Worm (Caenorhabditis elegans): ENCODE data around the gene F53A10.2.
A peak's percentile ranks its signal among the peaks of the same experiment; 100 is the strongest.

F53A10.2 gene

ce11 chrII:1242475-1242874 lies 45.3 kb downstream of the F53A10.2 start (continued):
- TF ChIP-seq nhr-76 (tag; optimal IDR thresholded peaks at IDR 0.05) (no peak), ama-1 (optimal IDR thresholded peaks at IDR 0.05) (no peak)

- no peak for TF ChIP-seq lsy-2 (tag; optimal IDR thresholded peaks at IDR 0.05)
- peak; percentile 92 for TF ChIP-seq blmp-1 (tag; optimal IDR thresholded peaks at IDR 0.05)
- TF ChIP-seq nhr-85 (tag) = peak; percentile 10
Observed at ce11 chrII:1244420-1244959, 47.3 kb downstream of the F53A10.2 start.

ce11 chrII:1245783-1246182 lies 48.6 kb downstream of the F53A10.2 start:
- TF ChIP-seq sup-37 (GFP tag; optimal IDR thresholded peaks at IDR 0.05) = no peak
- TF ChIP-seq lin-39 (tag; optimal IDR thresholded peaks at IDR 0.05) = no peak
- TF ChIP-seq nhr-76 (tag; optimal IDR thresholded peaks at IDR 0.05) = no peak
- TF ChIP-seq sptf-1 (tag; optimal IDR thresholded peaks at IDR 0.05) = no peak
- no peak for TF ChIP-seq fkh-4 (tag; optimal IDR thresholded peaks at IDR 0.05; ENCODE audit: borderline replicate concordance)
- no peak for TF ChIP-seq elt-2 (tag; optimal IDR thresholded peaks at IDR 0.05)
- peak; percentile 55 for TF ChIP-seq nhr-85 (tag)
- no peak for TF ChIP-seq aha-1 (tag; optimal IDR thresholded peaks at IDR 0.05)
- TF ChIP-seq pqm-1 (tag; optimal IDR thresholded peaks at IDR 0.05) = no peak
- TF ChIP-seq lin-14 (GFP tag; optimal IDR thresholded peaks at IDR 0.05) = peak; percentile 2
- TF ChIP-seq xbp-1 (tag; optimal IDR thresholded peaks at IDR 0.05) = no peak

ce11 chrII:1246855-1247259 lies 49.7 kb downstream of the F53A10.2 start:
- TF ChIP-seq xbp-1 (tag; optimal IDR thresholded peaks at IDR 0.05) = peak; percentile 41
- TF ChIP-seq dpl-1 (GFP tag; optimal IDR thresholded peaks at IDR 0.05) = peak in 2 of 3 experiments; percentile 10 to 13
- peak; percentile 84 for TF ChIP-seq nhr-71 (tag; optimal IDR thresholded peaks at IDR 0.05)
- TF ChIP-seq unc-86 (tag; optimal IDR thresholded peaks at IDR 0.05) = peak; percentile 70
- peak; percentile 64 for TF ChIP-seq fkh-8 (tag; optimal IDR thresholded peaks at IDR 0.05)
- TF ChIP-seq sox-4 (tag; optimal IDR thresholded peaks at IDR 0.05) = peak; percentile 29
- TF ChIP-seq C04F5.9 (tag; optimal IDR thresholded peaks at IDR 0.05) = peak; percentile 34
- TF ChIP-seq ceh-82 (tag; optimal IDR thresholded peaks at IDR 0.05) = peak in 2 of 3 experiments; percentile 67 to 74
- peak; percentile 19 to 64 for TF ChIP-seq egl-27 (tag; optimal IDR thresholded peaks at IDR 0.05)
- no peak for TF ChIP-seq zag-1 (tag; optimal IDR thresholded peaks at IDR 0.05)
- peak; percentile 82 for TF ChIP-seq nhr-47 (tag; optimal IDR thresholded peaks at IDR 0.05)
- TF ChIP-seq unc-98 (GFP tag; IDR thresholded peaks at IDR 0.05) = no peak
- TF ChIP-seq hlh-17 (GFP tag; optimal IDR thresholded peaks at IDR 0.05; ENCODE audit: borderline replicate concordance) = no peak
- TF ChIP-seq nhr-19 (GFP tag; conservative IDR thresholded peaks at IDR 0.05) = peak; percentile 59
- peak; percentile 79 for TF ChIP-seq elt-2 (tag; optimal IDR thresholded peaks at IDR 0.05)
- no peak for TF ChIP-seq ama-1 (optimal IDR thresholded peaks at IDR 0.05)
- TF ChIP-seq pqm-1 (tag; optimal IDR thresholded peaks at IDR 0.05) = no peak
- TF ChIP-seq dsc-1 (tag; optimal IDR thresholded peaks at IDR 0.05) = peak; percentile 30
- TF ChIP-seq irx-1 (tag; optimal IDR thresholded peaks at IDR 0.05) = peak; percentile 26
- no peak for TF ChIP-seq zip-4 (GFP tag; optimal IDR thresholded peaks at IDR 0.05)
- peak in 1 of 2 experiments; percentile 57 for TF ChIP-seq ztf-11 (tag; optimal IDR thresholded peaks at IDR 0.05)
- TF ChIP-seq ceh-8 (GFP tag; optimal IDR thresholded peaks at IDR 0.05) = peak; percentile 38
- no peak for TF ChIP-seq nhr-77 (tag; optimal IDR thresholded peaks at IDR 0.05)
- no peak for TF ChIP-seq nhr-11 (tag; optimal IDR thresholded peaks at IDR 0.05)
- peak; percentile 54 to 55 for TF ChIP-seq lin-35 (GFP tag; optimal IDR thresholded peaks at IDR 0.05)
- peak; percentile 85 for TF ChIP-seq blmp-1 (tag; optimal IDR thresholded peaks at IDR 0.05)
- TF ChIP-seq unc-30 (tag; optimal IDR thresholded peaks at IDR 0.05) = no peak
- TF ChIP-seq snu-23 (GFP tag; optimal IDR thresholded peaks at IDR 0.05) = peak; percentile 73
- TF ChIP-seq ceh-90 (tag; optimal IDR thresholded peaks at IDR 0.05) = no peak
- no peak for TF ChIP-seq unc-130 (tag; optimal IDR thresholded peaks at IDR 0.05)
- TF ChIP-seq rnt-1 (tag; optimal IDR thresholded peaks at IDR 0.05) = peak; percentile 75
- TF ChIP-seq isw-1 (GFP tag; IDR thresholded peaks at IDR 0.05) = peak; percentile 44
- TF ChIP-seq fkh-10 (GFP tag; optimal IDR thresholded peaks at IDR 0.05) = peak; percentile 46
- peak; percentile 11 for TF ChIP-seq sup-37 (GFP tag; optimal IDR thresholded peaks at IDR 0.05)
- TF ChIP-seq lin-15B (tag; optimal IDR thresholded peaks at IDR 0.05) = no peak
- TF ChIP-seq ets-5 (GFP tag; IDR thresholded peaks at IDR 0.05) = no peak
- TF ChIP-seq sptf-1 (tag; optimal IDR thresholded peaks at IDR 0.05) = no peak
- peak; percentile 50 for TF ChIP-seq pax-3 (tag; optimal IDR thresholded peaks at IDR 0.05)
- peak in 1 of 2 experiments; percentile 74 for TF ChIP-seq mdl-1 (tag; optimal IDR thresholded peaks at IDR 0.05)

Data from whole organism, L1 larva.